Worm (Caenorhabditis elegans): Measurements from ENCODE around the gene Y57A10C.11.

DNA sequence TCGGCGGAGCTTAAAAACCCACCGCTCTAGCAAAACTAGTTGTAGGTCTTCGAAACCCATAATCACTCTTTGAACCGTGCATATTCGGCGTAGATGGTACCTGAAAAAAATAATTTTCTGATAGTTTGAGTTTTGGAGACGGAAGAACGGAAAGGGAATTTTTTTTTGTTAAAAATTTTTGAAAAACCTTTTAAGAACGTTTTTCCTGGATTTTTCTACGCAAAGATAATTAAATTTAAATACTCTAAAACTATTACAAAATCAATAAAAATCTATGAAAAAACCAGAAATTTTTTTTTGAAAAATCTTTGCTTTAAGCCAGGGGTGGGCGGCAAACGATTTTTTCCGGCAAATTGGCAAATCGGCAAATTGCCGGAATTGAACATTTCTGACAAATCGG, 35.3 kb downstream of the Y57A10C.11 start, which contains the start of gene marc-5:
- TF ChIP-seq unc-62 (GFP tag; optimal IDR thresholded peaks at IDR 0.05) (no peak), elt-3 (tag; optimal IDR thresholded peaks at IDR 0.05) (no peak), blmp-1 (tag; optimal IDR thresholded peaks at IDR 0.05) (no peak), pag-3 (tag; optimal IDR thresholded peaks at IDR 0.05; ENCODE audit: borderline replicate concordance, insufficient read depth) (no peak), mdl-1 (tag; optimal IDR thresholded peaks at IDR 0.05) (no peak), nhr-47 (tag; optimal IDR thresholded peaks at IDR 0.05) (no peak), F16B12.6 (tag; optimal IDR thresholded peaks at IDR 0.05) (no peak), zag-1 (tag; optimal IDR thresholded peaks at IDR 0.05) (no peak), fos-1 (tag; optimal IDR thresholded peaks at IDR 0.05) (no peak), fkh-10 (GFP tag; optimal IDR thresholded peaks at IDR 0.05) (no peak)

Measured in whole organism, L1 larva.